Fruit fly (Drosophila melanogaster): Measurements from ENCODE around the gene skd.

The skd gene

DNA sequence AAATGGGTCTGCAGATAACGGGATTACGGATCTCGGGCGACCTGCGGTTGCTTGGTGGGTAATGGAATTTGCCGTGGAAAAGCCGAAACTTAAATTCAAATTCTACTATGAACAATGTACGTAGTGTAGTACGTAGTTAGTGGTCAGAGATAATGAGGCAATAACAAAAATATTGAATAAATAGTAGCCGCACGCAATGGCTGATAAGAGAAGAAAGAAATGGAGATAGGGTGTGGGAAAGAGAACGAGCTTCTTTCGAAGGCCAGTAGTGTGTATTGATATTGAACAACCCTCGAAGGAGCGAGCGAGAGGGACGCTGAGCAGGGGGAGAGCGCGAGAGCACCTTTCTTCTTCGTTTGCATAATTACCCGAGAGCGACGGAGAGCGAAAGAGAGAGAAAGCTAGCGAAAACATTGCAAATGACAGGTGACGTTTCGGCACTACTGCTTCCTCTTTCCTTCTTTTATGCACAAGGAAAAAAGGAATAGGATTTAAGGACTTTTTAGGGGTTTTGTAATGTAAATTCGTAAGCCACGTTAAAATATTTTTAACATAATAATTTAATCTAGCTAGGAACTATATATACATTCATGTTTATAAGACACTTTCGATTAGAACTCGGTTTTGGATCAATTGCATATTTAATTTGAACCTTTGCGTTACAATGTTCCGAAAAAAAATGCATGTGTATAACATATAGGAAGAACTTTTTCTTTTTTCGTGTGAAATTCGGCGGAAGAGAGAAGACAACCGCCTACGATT, 16.2 kb downstream of the skd start:
- TF ChIP-seq insv (optimal IDR thresholded peaks at IDR 0.05) (no peak), Sin3A (optimal IDR thresholded peaks at IDR 0.05) (no peak)

DNA sequence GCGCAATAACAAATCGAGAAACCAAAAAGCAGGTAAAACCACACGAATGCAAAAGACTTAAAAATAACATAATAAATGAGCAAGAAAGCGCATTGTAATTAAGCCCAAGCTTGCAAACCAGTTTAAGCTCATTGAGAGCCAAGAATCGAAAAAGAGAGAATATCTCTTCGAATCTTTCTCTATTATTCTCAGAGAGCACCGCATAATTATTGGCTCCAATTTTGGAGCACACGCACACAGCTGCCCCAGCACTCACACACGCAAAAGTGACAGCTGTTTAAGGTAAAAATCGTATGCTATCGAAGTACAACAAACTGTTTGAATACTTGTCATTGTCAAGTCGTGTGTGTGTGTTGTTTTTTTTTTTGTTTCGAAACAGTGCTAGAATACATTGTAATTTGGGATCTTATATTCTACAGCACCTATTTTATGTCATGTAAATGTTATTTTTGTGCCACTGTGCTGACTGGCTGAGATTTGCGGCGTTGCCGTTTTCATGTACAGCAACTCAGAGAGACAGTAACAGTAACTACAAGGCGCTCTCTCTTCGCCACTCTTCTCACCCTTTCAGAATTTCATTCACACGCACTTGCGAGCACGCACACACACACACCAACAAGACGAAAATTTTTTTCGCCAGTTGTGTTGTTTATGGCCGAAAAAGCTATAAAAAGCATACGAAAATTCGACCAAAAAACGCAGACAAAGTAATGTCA, 17.7 kb downstream of the skd start:
- TF ChIP-seq psq (optimal IDR thresholded peaks at IDR 0.05) (no peak), insv (optimal IDR thresholded peaks at IDR 0.05) (no peak), h (optimal IDR thresholded peaks at IDR 0.05) (no peak), Sin3A (optimal IDR thresholded peaks at IDR 0.05) (no peak), ttk (optimal IDR thresholded peaks at IDR 0.05) (no peak), Myc (optimal IDR thresholded peaks at IDR 0.05) (no peak)

DNA sequence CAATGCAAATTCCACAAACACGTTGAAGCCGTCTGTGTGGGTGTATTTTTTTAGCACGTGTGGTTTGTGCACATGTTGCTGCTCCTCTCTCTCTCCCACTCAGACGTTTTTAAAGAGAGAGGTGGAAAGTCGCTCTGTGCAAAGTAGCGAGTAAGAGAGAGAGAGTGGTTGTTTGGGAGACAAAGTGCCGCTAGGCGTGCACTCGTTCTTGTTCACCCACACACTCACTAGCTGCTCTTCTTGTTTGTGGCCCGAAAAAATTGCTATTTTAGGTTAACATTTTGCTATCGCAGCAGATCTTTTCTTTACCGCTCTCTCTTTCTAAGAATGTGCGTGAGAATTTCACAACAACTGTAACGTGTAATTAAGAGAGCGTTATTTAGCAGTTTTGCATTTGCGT, 18.3 kb downstream of the skd start:
- TF ChIP-seq psq (optimal IDR thresholded peaks at IDR 0.05) (no peak), Sin3A (optimal IDR thresholded peaks at IDR 0.05) (no peak), ttk (optimal IDR thresholded peaks at IDR 0.05) (no peak), h (optimal IDR thresholded peaks at IDR 0.05) (no peak), Myc (optimal IDR thresholded peaks at IDR 0.05) (no peak), insv (optimal IDR thresholded peaks at IDR 0.05) (no peak)

DNA sequence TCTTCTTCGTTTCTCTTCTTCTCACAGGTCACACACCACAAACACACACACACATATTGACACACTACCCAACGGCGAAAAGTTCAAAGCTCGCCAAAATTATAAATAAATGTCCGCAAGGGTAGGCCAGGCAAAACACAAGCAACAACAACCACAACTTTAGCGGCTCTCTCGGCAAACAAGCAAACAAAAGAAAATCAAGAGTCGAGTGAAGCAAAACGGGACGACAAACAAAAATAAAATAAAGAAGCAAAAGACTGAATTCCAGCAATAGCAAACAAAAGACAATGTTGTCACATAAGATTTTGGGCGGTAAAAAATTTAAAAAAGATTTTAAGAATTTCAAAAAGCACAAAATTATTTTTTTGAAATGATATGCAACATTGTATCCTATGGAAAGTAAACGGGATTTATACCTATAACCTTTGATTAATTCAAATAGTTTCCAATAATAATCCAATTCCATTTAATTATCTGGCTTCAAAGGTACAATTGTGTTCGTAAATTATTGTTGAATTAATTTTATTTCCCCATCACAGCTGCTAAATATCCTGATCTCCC, 18.9 kb downstream of the skd start:
- TF ChIP-seq ttk (optimal IDR thresholded peaks at IDR 0.05) (no peak), Sin3A (optimal IDR thresholded peaks at IDR 0.05) (no peak), Myc (optimal IDR thresholded peaks at IDR 0.05) (no peak)

DNA sequence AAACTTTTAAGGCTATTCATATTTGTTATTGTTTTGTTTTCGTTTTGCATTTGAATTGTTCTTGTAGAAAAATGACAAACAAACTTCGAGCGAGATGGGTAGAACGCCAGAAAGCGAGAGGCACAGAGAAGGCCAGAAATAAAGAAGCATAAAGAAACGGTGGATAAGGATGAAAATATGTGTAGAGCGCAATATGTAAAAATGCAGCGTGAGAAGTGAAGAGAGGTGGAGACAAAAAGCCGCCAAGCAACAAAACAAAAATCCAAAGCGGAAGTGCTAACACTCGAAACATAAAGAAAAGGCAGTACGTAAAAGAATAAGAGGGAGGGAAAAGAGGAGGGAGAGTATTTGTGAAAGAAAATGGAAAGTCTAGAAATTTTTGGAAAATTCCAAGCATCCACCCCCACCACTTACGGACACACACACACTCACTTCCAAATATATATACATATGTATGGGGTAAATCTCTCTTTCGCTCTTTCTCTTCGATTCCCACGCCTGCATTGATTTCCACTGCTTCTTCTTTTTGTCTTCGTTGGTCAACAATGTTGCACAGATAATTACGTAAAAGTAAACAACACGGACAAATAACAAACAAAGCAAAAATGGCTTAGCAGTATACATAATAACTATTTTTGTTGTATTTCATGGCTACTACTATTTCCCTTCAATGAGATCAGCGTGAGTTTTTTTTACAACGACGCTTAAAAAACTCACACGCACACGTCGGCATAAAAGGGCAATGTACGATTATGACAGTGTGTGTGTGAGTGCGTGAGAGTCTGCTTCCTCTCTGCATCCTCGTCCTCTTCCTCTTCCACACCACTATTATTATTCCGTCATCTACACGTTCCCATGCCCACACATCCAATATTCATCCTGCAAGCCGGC, 19.6 kb downstream of the skd start:
- no peak for TF ChIP-seq h (optimal IDR thresholded peaks at IDR 0.05)

DNA sequence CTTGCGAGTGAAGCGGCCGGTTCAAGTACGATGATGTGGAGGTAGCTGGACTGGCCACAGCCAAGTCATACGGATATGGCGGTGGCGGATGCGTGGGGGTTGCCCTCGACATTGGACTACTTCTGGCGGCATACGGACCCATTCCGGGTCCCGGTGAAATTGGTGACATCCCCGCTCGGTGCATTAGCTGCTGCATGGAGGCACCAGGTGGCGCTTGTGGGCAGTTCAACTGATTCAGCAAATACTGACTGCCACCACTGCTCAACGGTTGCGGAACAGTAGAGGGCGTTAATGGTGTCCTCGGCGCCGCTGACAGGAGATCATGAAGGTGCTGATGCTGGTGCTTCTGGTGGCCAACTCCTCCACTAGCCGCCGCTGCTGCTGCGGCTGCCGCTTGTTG, 27.6 kb downstream of the skd start:
- TF ChIP-seq insv (optimal IDR thresholded peaks at IDR 0.05): no peak
- no peak for TF ChIP-seq h (optimal IDR thresholded peaks at IDR 0.05)
- no peak for TF ChIP-seq ttk (optimal IDR thresholded peaks at IDR 0.05)
- no peak for TF ChIP-seq psq (optimal IDR thresholded peaks at IDR 0.05)
- no peak for TF ChIP-seq Sin3A (optimal IDR thresholded peaks at IDR 0.05)
- no peak for TF ChIP-seq Myc (optimal IDR thresholded peaks at IDR 0.05)

DNA sequence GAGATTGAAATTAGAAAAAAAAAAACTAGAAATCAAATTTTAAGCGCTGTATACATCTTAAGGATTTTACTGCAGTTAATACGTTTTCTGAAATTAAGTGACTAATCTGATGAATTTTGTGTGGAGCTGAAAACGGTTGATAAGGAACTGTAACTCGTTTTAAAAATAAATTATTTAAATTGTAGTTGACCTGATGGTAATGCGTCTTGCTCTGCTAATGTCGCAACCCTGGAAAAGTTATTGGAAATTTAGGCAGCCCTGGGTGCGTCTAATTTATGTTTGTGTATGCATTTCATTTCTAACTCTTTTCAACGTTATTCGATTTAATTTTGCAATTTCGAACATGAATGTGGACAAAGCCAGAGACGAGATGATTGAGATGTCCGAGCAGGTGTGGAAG, 35.9 kb downstream of the skd start, which contains the start of gene CG12984:
Gene CG12984, plus strand, starts transcription at position 301 of the 400 bp plus-strand sequence.
- TF ChIP-seq ttk (optimal IDR thresholded peaks at IDR 0.05) (no peak), insv (optimal IDR thresholded peaks at IDR 0.05) (no peak), Sin3A (optimal IDR thresholded peaks at IDR 0.05) (no peak), psq (optimal IDR thresholded peaks at IDR 0.05) (no peak), Myc (optimal IDR thresholded peaks at IDR 0.05) (no peak)

DNA sequence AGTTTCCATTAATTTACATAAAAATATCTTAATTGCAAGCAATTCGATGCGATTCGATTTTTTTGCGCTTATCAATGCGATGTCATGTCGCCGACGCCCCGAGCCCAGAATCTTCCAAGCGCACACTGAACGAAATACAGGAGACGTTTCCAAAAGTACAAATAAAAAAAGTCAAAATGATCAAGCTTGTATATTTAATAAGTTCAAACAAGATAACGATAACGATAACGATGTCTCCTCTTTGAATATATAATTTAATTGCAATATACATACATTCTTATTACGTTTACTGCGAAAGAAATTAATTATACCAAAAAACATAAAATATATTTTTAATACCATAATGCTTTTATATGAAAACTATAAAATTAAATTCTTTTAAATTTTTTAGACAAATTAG, 37.0 kb downstream of the skd start:
- TF ChIP-seq Myc (optimal IDR thresholded peaks at IDR 0.05): no peak
- no peak for TF ChIP-seq psq (optimal IDR thresholded peaks at IDR 0.05)
- no peak for TF ChIP-seq Sin3A (optimal IDR thresholded peaks at IDR 0.05)
- no peak for TF ChIP-seq ttk (optimal IDR thresholded peaks at IDR 0.05)
- TF ChIP-seq insv (optimal IDR thresholded peaks at IDR 0.05): no peak
- no peak for TF ChIP-seq h (optimal IDR thresholded peaks at IDR 0.05)

DNA sequence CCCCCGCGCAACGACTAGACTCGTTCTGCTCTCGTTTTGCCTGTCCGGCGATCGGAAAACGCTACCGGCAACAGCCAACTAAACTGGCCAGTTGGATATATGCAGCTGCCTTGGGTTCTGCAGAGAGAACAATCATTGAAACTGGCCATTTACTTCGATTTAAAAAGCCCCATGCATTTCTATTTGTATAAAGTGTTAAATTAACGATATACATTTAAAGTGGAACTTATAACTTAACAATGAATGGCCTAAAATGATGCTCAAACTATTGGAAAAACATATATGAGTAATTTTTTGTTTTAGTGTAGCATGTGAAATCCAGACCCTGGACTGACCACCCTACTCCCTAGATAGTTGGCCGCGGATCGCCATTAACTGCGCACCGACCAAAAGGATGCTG, 38.4 kb downstream of the skd start:
- TF ChIP-seq insv (optimal IDR thresholded peaks at IDR 0.05) (no peak), h (optimal IDR thresholded peaks at IDR 0.05) (no peak), Myc (optimal IDR thresholded peaks at IDR 0.05) (no peak), Sin3A (optimal IDR thresholded peaks at IDR 0.05) (no peak), ttk (optimal IDR thresholded peaks at IDR 0.05) (no peak), psq (optimal IDR thresholded peaks at IDR 0.05) (no peak)

DNA sequence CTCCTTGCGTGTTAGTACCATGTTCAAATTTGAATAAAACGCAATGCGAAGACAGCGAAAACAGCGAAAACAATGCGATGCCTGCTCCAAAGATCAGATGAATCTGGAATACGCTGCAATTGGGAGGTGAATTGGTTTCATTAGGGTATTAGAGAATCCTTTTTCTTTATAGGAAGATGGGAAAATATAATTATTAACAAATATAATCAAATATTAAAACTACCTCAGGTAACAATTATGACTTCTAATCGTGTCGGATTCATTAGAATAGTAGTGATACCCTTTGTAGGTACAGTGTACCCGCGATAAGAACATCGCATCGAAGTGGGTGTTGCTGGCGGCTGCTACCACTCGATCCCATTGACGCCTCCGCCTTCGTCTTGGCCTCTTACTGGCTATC, 39.3 kb downstream of the skd start:
- TF ChIP-seq insv (optimal IDR thresholded peaks at IDR 0.05) (no peak), ttk (optimal IDR thresholded peaks at IDR 0.05) (no peak), h (optimal IDR thresholded peaks at IDR 0.05) (no peak), psq (optimal IDR thresholded peaks at IDR 0.05) (no peak), Sin3A (optimal IDR thresholded peaks at IDR 0.05) (no peak), Myc (optimal IDR thresholded peaks at IDR 0.05) (no peak)

DNA sequence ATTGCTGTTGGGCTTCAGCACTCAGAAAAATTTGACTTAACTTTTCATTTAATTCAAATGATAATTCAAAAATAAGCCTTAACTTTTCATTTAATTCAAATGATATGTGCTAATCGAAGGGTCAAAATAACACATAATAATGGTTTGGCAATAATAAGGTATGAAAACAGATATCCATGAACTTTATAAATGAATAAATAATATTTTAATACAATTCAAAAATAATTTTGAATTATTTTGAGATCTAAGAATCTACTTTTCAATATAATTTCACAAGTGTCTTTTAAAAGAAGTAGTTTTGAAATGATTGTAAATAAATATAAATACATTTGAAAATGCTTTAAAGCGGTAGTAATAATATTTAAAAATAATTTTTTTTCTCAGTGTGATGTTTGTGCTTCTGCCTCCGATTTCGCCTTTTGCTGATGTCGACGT, 40.3 kb downstream of the skd start:
- TF ChIP-seq ttk (optimal IDR thresholded peaks at IDR 0.05) (no peak), h (optimal IDR thresholded peaks at IDR 0.05) (no peak), psq (optimal IDR thresholded peaks at IDR 0.05) (no peak), Myc (optimal IDR thresholded peaks at IDR 0.05) (no peak), Sin3A (optimal IDR thresholded peaks at IDR 0.05) (no peak)

Data from Kc167 (cell line).